Fruit fly (Drosophila melanogaster) whole organism, prepupa: ENCODE data around the gene CG5180.

ENCODE experiments used
- Blimp-1 ChIP-seq: fragments of 200-800 bp; sonication (Bioruptor generic); optimal IDR thresholded peaks from 3 replicates; lab custom pipeline; 2017; ENCODE audit warnings: missing biosample characterization, missing genetic modification characterization, mild to moderate bottlenecking, moderate library complexity, missing genetic modification reagents
- CG10631 ChIP-seq: fragments of 200-800 bp; sonication (Bioruptor generic); optimal IDR thresholded peaks from 2 replicates; lab custom pipeline; 2016; ENCODE audit warnings: missing biosample characterization, missing genetic modification characterization
- CG11294 ChIP-seq: fragments of 200-800 bp; sonication (Bioruptor generic); IDR thresholded peaks from 2 replicates; pipeline ENCODE4 v1.3.6; 2022; ENCODE audit warnings: missing biosample characterization, missing genetic modification characterization
- CG3032 ChIP-seq: fragments of 200-800 bp; optimal IDR thresholded peaks from 2 replicates; lab custom pipeline; 2019; ENCODE audit warnings: missing biosample characterization, mild to moderate bottlenecking, missing genetic modification characterization, moderate library complexity
- CG31627 ChIP-seq: fragments of 200-800 bp; sonication (Bioruptor generic); optimal IDR thresholded peaks from 3 replicates; lab custom pipeline; 2016; ENCODE audit warnings: missing biosample characterization, missing genetic modification characterization
- CG34406 ChIP-seq: fragments of 200-800 bp; sonication (Bioruptor generic); optimal IDR thresholded peaks from 3 replicates; lab custom pipeline; 2016; ENCODE audit warnings: missing biosample characterization, missing genetic modification characterization
- CG6163 ChIP-seq: fragments of 200-800 bp; sonication (Bioruptor generic); IDR thresholded peaks from 3 replicates; pipeline ENCODE4 v1.3.6; 2022; ENCODE audit warnings: missing biosample characterization, missing genetic modification characterization
- CG8632 ChIP-seq: fragments of 200-800 bp; sonication (Bioruptor generic); optimal IDR thresholded peaks from 3 replicates; lab custom pipeline; 2016; ENCODE audit warnings: missing biosample characterization, missing genetic modification characterization
- Hr38 ChIP-seq: sonication (Bioruptor generic); optimal IDR thresholded peaks from 2 replicates; lab custom pipeline; 2016; ENCODE audit warnings: missing biosample characterization, missing genetic modification characterization
- Hr4 ChIP-seq: fragments of 200-800 bp; sonication (Bioruptor generic); optimal IDR thresholded peaks from 3 replicates; lab custom pipeline; 2016; ENCODE audit warnings: missing biosample characterization, missing genetic modification characterization
- Lpt ChIP-seq: fragments of 200-800 bp; sonication (Bioruptor generic); optimal IDR thresholded peaks from 3 replicates; lab custom pipeline; 2016; ENCODE audit warnings: missing biosample characterization, missing genetic modification characterization
- Smox ChIP-seq: fragments of 200-800 bp; sonication (Bioruptor generic); optimal IDR thresholded peaks from 3 replicates; lab custom pipeline; 2016; ENCODE audit warnings: missing biosample characterization, missing genetic modification characterization
- Sox14 ChIP-seq: fragments of 200-800 bp; sonication (Bioruptor generic); optimal IDR thresholded peaks from 3 replicates; lab custom pipeline; 2016; ENCODE audit warnings: missing biosample characterization, missing genetic modification characterization
- acj6 ChIP-seq: fragments of 200-800 bp; sonication (Bioruptor generic); optimal IDR thresholded peaks from 3 replicates; lab custom pipeline; 2016; ENCODE audit warnings: missing biosample characterization, missing genetic modification characterization
- fkh ChIP-seq: fragments of 200-800 bp; sonication (Bioruptor generic); optimal IDR thresholded peaks from 3 replicates; lab custom pipeline; 2017; ENCODE audit warnings: missing biosample characterization, mild to moderate bottlenecking, missing genetic modification characterization, moderate library complexity
- net ChIP-seq: fragments of 200-800 bp; sonication (Bioruptor generic); optimal IDR thresholded peaks from 3 replicates; lab custom pipeline; 2016; ENCODE audit warnings: missing biosample characterization, missing genetic modification characterization
- pdm3 ChIP-seq: fragments of 200-800 bp; sonication (Bioruptor generic); optimal IDR thresholded peaks from 3 replicates; lab custom pipeline; 2016; ENCODE audit warnings: missing biosample characterization, missing genetic modification characterization
- ss ChIP-seq, 2 experiments: fragments of 200-800 bp; sonication (Bioruptor generic); optimal IDR thresholded peaks; 2 replicates in 1 of 2; 3 replicates in 1 of 2; lab custom pipeline; 2017 to 2018; ENCODE audit warnings: mild to moderate bottlenecking in 2 of 2, missing biosample characterization in 2 of 2, missing genetic modification characterization in 2 of 2, moderate library complexity in 1 of 2

Gene CG5180

dm6 chr3R:20608199-20608598 lies 50.5 kb downstream of the CG5180 start:
- no peak for TF ChIP-seq CG6163 (GFP tag; lab: Robert Waterston, UW)
- no peak for TF ChIP-seq net (GFP tag; lab: Kevin White, UChicago)
- no peak for TF ChIP-seq Blimp-1
- TF ChIP-seq CG11294 (GFP tag; lab: Robert Waterston, UW): no peak
- TF ChIP-seq CG10631 (GFP tag; lab: Kevin White, UChicago): no peak
- TF ChIP-seq CG8632: no peak
- TF ChIP-seq CG3032: no peak
- no peak for TF ChIP-seq pdm3
- TF ChIP-seq Lpt (GFP tag; lab: Kevin White, UChicago): no peak
- no peak for TF ChIP-seq ss (GFP tag; optimal IDR thresholded peaks at IDR 0.05; lab: Kevin White, UChicago)
- TF ChIP-seq Hr4: no peak
- no peak for TF ChIP-seq fkh
- TF ChIP-seq Sox14 (GFP tag; lab: Kevin White, UChicago): no peak
- no peak for TF ChIP-seq CG34406
- no peak for TF ChIP-seq Hr38 (GFP tag; lab: Kevin White, UChicago)
- no peak for TF ChIP-seq CG31627
- TF ChIP-seq Smox: no peak
- no peak for TF ChIP-seq acj6 (GFP tag; lab: Kevin White, UChicago)
